Fruit fly (Drosophila melanogaster) whole organism, prepupa: ENCODE data around the gene CG8460.

Experiments used
- Blimp-1 ChIP-seq: fragments of 200-800 bp; sonication (Bioruptor generic); optimal IDR thresholded peaks from 3 replicates; lab custom pipeline; 2017; ENCODE audit warnings: missing biosample characterization, missing genetic modification characterization, mild to moderate bottlenecking, moderate library complexity, missing genetic modification reagents
- CG10631 ChIP-seq: fragments of 200-800 bp; sonication (Bioruptor generic); optimal IDR thresholded peaks from 2 replicates; lab custom pipeline; 2016; ENCODE audit warnings: missing biosample characterization, missing genetic modification characterization
- CG10669 ChIP-seq: fragments of 200-800 bp; sonication (Bioruptor generic); optimal IDR thresholded peaks from 3 replicates; lab custom pipeline; 2018; ENCODE audit warnings: missing biosample characterization, mild to moderate bottlenecking, missing genetic modification characterization, moderate library complexity
- CG11294 ChIP-seq: fragments of 200-800 bp; sonication (Bioruptor generic); IDR thresholded peaks from 2 replicates; pipeline ENCODE4 v1.3.6; 2022; ENCODE audit warnings: missing biosample characterization, missing genetic modification characterization
- CG11762 ChIP-seq: fragments of 200-800 bp; sonication (Bioruptor generic); optimal IDR thresholded peaks from 3 replicates; lab custom pipeline; 2016; ENCODE audit warnings: missing biosample characterization, missing genetic modification characterization; ENCODE audit not compliant: insufficient read depth
- CG11902 ChIP-seq: fragments of 200-800 bp; sonication (Bioruptor generic); optimal IDR thresholded peaks from 3 replicates; lab custom pipeline; 2016; ENCODE audit warnings: missing biosample characterization, missing genetic modification characterization
- CG1621 ChIP-seq: fragments of 200-800 bp; sonication (Bioruptor generic); optimal IDR thresholded peaks from 3 replicates; lab custom pipeline; 2018; ENCODE audit warnings: missing biosample characterization, mild to moderate bottlenecking, missing genetic modification characterization
- CG3032 ChIP-seq: fragments of 200-800 bp; optimal IDR thresholded peaks from 2 replicates; lab custom pipeline; 2019; ENCODE audit warnings: missing biosample characterization, mild to moderate bottlenecking, missing genetic modification characterization, moderate library complexity
- CG31627 ChIP-seq: fragments of 200-800 bp; sonication (Bioruptor generic); optimal IDR thresholded peaks from 3 replicates; lab custom pipeline; 2016; ENCODE audit warnings: missing biosample characterization, missing genetic modification characterization
- CG32006 ChIP-seq: fragments of 200-800 bp; sonication (Bioruptor generic); optimal IDR thresholded peaks from 3 replicates; lab custom pipeline; 2017; ENCODE audit warnings: missing biosample characterization, mild to moderate bottlenecking, missing genetic modification characterization
- CG34406 ChIP-seq: fragments of 200-800 bp; sonication (Bioruptor generic); optimal IDR thresholded peaks from 3 replicates; lab custom pipeline; 2016; ENCODE audit warnings: missing biosample characterization, missing genetic modification characterization
- CG4318 ChIP-seq: fragments of 200-800 bp; sonication (Bioruptor generic); optimal IDR thresholded peaks from 3 replicates; lab custom pipeline; 2017; ENCODE audit warnings: missing biosample characterization, mild to moderate bottlenecking, missing genetic modification characterization
- CG6163 ChIP-seq: fragments of 200-800 bp; sonication (Bioruptor generic); IDR thresholded peaks from 3 replicates; pipeline ENCODE4 v1.3.6; 2022; ENCODE audit warnings: missing biosample characterization, missing genetic modification characterization
- CG6276 ChIP-seq: fragments of 200-800 bp; sonication (Bioruptor generic); optimal IDR thresholded peaks from 2 replicates; lab custom pipeline; 2017; ENCODE audit warnings: missing biosample characterization, mild to moderate bottlenecking, missing genetic modification characterization
- CG6792 ChIP-seq: fragments of 200-800 bp; sonication (Bioruptor generic); optimal IDR thresholded peaks from 3 replicates; lab custom pipeline; 2016; ENCODE audit warnings: missing biosample characterization, missing genetic modification characterization
- CG6854 ChIP-seq: fragments of 200-800 bp; sonication (Bioruptor generic); optimal IDR thresholded peaks from 2 replicates; lab custom pipeline; 2017; ENCODE audit warnings: missing biosample characterization, mild to moderate bottlenecking, missing genetic modification characterization
- CG7368 ChIP-seq: fragments of 200-800 bp; sonication (Bioruptor generic); optimal IDR thresholded peaks from 3 replicates; lab custom pipeline; 2016; ENCODE audit warnings: missing biosample characterization, missing genetic modification characterization
- CG8119 ChIP-seq: fragments of 200-800 bp; sonication (Bioruptor generic); IDR thresholded peaks from 3 replicates; pipeline ENCODE4 v1.3.6; 2022; ENCODE audit warnings: missing biosample characterization, missing genetic modification characterization
- CG8319 ChIP-seq: fragments of 200-800 bp; sonication (Bioruptor generic); optimal IDR thresholded peaks from 3 replicates; lab custom pipeline; 2016; ENCODE audit warnings: missing biosample characterization, missing genetic modification characterization
- CG8632 ChIP-seq: fragments of 200-800 bp; sonication (Bioruptor generic); optimal IDR thresholded peaks from 3 replicates; lab custom pipeline; 2016; ENCODE audit warnings: missing biosample characterization, missing genetic modification characterization
- CG9139 ChIP-seq: fragments of 200-800 bp; sonication (Bioruptor generic); optimal IDR thresholded peaks from 3 replicates; lab custom pipeline; 2017; ENCODE audit warnings: missing biosample characterization, mild to moderate bottlenecking, missing genetic modification characterization
- Eip75B ChIP-seq: fragments of 200-800 bp; sonication (Bioruptor generic); optimal IDR thresholded peaks from 3 replicates; lab custom pipeline; 2016; ENCODE audit warnings: missing biosample characterization, missing genetic modification characterization
- Eip78C ChIP-seq: fragments of 200-800 bp; sonication (Bioruptor generic); peaks from one replicate; lab custom pipeline; 2016; ENCODE audit warnings: missing biosample characterization, missing genetic modification characterization
- Eip93F ChIP-seq: fragments of 200-800 bp; sonication (Bioruptor generic); optimal IDR thresholded peaks from 2 replicates; lab custom pipeline; 2016; ENCODE audit warnings: missing biosample characterization, mild to moderate bottlenecking, missing genetic modification characterization
- Ets21C ChIP-seq: fragments of 200-800 bp; sonication (Bioruptor generic); optimal IDR thresholded peaks from 3 replicates; lab custom pipeline; 2016; ENCODE audit warnings: missing biosample characterization, missing genetic modification characterization
- Ets96B ChIP-seq: fragments of 200-800 bp; optimal IDR thresholded peaks from 2 replicates; lab custom pipeline; 2019; ENCODE audit warnings: missing biosample characterization, mild to moderate bottlenecking, missing genetic modification characterization, moderate library complexity
- Hr38 ChIP-seq: sonication (Bioruptor generic); optimal IDR thresholded peaks from 2 replicates; lab custom pipeline; 2016; ENCODE audit warnings: missing biosample characterization, missing genetic modification characterization
- Hr39 ChIP-seq: fragments of 200-800 bp; sonication (Bioruptor generic); optimal IDR thresholded peaks from 2 replicates; lab custom pipeline; 2016; ENCODE audit warnings: missing biosample characterization, missing genetic modification characterization
- Lpt ChIP-seq: fragments of 200-800 bp; sonication (Bioruptor generic); optimal IDR thresholded peaks from 3 replicates; lab custom pipeline; 2016; ENCODE audit warnings: missing biosample characterization, missing genetic modification characterization
- OdsH ChIP-seq: fragments of 200-800 bp; sonication (Bioruptor generic); optimal IDR thresholded peaks from 3 replicates; lab custom pipeline; 2016; ENCODE audit warnings: missing biosample characterization, missing genetic modification characterization
- Smox ChIP-seq: fragments of 200-800 bp; sonication (Bioruptor generic); optimal IDR thresholded peaks from 3 replicates; lab custom pipeline; 2016; ENCODE audit warnings: missing biosample characterization, missing genetic modification characterization
- Sox102F ChIP-seq: fragments of 200-800 bp; sonication (Bioruptor generic); optimal IDR thresholded peaks from 2 replicates; lab custom pipeline; 2016; ENCODE audit warnings: missing biosample characterization, mild to moderate bottlenecking, missing genetic modification characterization
- Sox14 ChIP-seq: fragments of 200-800 bp; sonication (Bioruptor generic); optimal IDR thresholded peaks from 3 replicates; lab custom pipeline; 2016; ENCODE audit warnings: missing biosample characterization, missing genetic modification characterization
- Sox15 ChIP-seq: fragments of 200-800 bp; sonication (Bioruptor generic); optimal IDR thresholded peaks from 3 replicates; lab custom pipeline; 2016; ENCODE audit warnings: missing biosample characterization, missing genetic modification characterization
- achi ChIP-seq: fragments of 200-800 bp; sonication (Bioruptor generic); optimal IDR thresholded peaks from 3 replicates; lab custom pipeline; 2016; ENCODE audit warnings: missing biosample characterization, missing genetic modification characterization
- acj6 ChIP-seq: fragments of 200-800 bp; sonication (Bioruptor generic); optimal IDR thresholded peaks from 3 replicates; lab custom pipeline; 2016; ENCODE audit warnings: missing biosample characterization, missing genetic modification characterization
- dac ChIP-seq: fragments of 200-800 bp; sonication (Bioruptor generic); optimal IDR thresholded peaks from 2 replicates; lab custom pipeline; 2017; ENCODE audit warnings: missing biosample characterization, mild to moderate bottlenecking, missing genetic modification characterization
- dsx ChIP-seq: fragments of 200-800 bp; optimal IDR thresholded peaks from 3 replicates; lab custom pipeline; 2019; ENCODE audit warnings: missing biosample characterization, mild to moderate bottlenecking, missing genetic modification characterization, moderate library complexity; ENCODE audit not compliant: poor library complexity, severe bottlenecking
- eg ChIP-seq: fragments of 200-800 bp; sonication (Bioruptor generic); IDR thresholded peaks from 3 replicates; pipeline ENCODE4 v1.3.6; 2022; ENCODE audit warnings: missing biosample characterization, missing genetic modification characterization
- esn ChIP-seq: fragments of 200-800 bp; sonication (Bioruptor generic); optimal IDR thresholded peaks from 2 replicates; lab custom pipeline; 2016; ENCODE audit warnings: missing biosample characterization, mild to moderate bottlenecking, missing genetic modification characterization, moderate library complexity
- fd59A ChIP-seq: fragments of 200-800 bp; sonication (Bioruptor generic); optimal IDR thresholded peaks from 2 replicates; lab custom pipeline; 2017; ENCODE audit warnings: missing biosample characterization, mild to moderate bottlenecking, missing genetic modification characterization, missing genetic modification reagents
- fd85E ChIP-seq: fragments of 200-800 bp; sonication (Bioruptor generic); optimal IDR thresholded peaks from 3 replicates; lab custom pipeline; 2016; ENCODE audit warnings: missing biosample characterization, missing genetic modification characterization
- fkh ChIP-seq: fragments of 200-800 bp; sonication (Bioruptor generic); optimal IDR thresholded peaks from 3 replicates; lab custom pipeline; 2017; ENCODE audit warnings: missing biosample characterization, mild to moderate bottlenecking, missing genetic modification characterization, moderate library complexity
- lz ChIP-seq: fragments of 200-800 bp; sonication (Bioruptor generic); optimal IDR thresholded peaks from 3 replicates; lab custom pipeline; 2016; ENCODE audit warnings: missing biosample characterization, missing genetic modification characterization
- net ChIP-seq: fragments of 200-800 bp; sonication (Bioruptor generic); optimal IDR thresholded peaks from 3 replicates; lab custom pipeline; 2016; ENCODE audit warnings: missing biosample characterization, missing genetic modification characterization
- pdm3 ChIP-seq: fragments of 200-800 bp; sonication (Bioruptor generic); optimal IDR thresholded peaks from 3 replicates; lab custom pipeline; 2016; ENCODE audit warnings: missing biosample characterization, missing genetic modification characterization
- salr ChIP-seq, 2 experiments: fragments of 200-800 bp; sonication (Bioruptor generic); optimal IDR thresholded peaks; 3 replicates each; lab custom pipeline; 2016 to 2018; ENCODE audit warnings: missing biosample characterization in 2 of 2, missing genetic modification characterization in 2 of 2, mild to moderate bottlenecking in 1 of 2
- spab ChIP-seq: fragments of 200-800 bp; sonication (Bioruptor generic); optimal IDR thresholded peaks from 2 replicates; lab custom pipeline; 2017; ENCODE audit warnings: missing biosample characterization, mild to moderate bottlenecking, missing genetic modification characterization, missing genetic modification reagents
- svp ChIP-seq: fragments of 200-800 bp; sonication (Bioruptor generic); peaks from one replicate; lab custom pipeline; 2016; ENCODE audit warnings: missing biosample characterization, missing genetic modification characterization
- topi ChIP-seq: fragments of 200-800 bp; sonication (Bioruptor generic); optimal IDR thresholded peaks from 3 replicates; lab custom pipeline; 2016; ENCODE audit warnings: missing biosample characterization, missing genetic modification characterization
- vri ChIP-seq: fragments of 200-800 bp; sonication (Bioruptor generic); optimal IDR thresholded peaks from 3 replicates; lab custom pipeline; 2016; ENCODE audit warnings: missing biosample characterization, mild to moderate bottlenecking, missing genetic modification characterization

The CG8460 gene

DNA sequence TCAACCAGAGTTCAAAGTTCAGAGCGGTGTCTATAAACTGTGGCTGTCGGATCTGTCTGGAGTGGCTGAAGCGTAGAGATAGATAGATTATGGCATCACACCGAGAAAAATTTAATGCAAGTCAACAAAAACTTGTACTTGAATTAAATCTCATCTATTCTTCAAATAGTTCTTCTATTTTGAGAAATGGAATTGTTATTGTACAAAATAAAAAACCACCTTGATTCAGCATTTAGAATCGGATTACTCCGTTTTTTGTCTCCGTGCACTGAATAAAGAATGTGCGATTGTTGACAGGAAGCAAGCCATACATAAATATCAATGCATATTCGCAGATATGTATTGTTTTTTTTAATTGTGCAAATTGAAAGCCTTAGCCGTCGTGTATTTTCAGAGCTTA, 32.6 kb downstream of the CG8460 start (continued):
- TF ChIP-seq Sox14, result peak; percentile 67
- TF ChIP-seq acj6 (GFP tag; lab: Kevin White, UChicago), result peak; percentile 31
- peak; percentile 43 for TF ChIP-seq Blimp-1
- peak; percentile 23 for TF ChIP-seq fd59A
- TF ChIP-seq CG11762 (GFP tag; lab: Kevin White, UChicago), result peak; percentile 42
- TF ChIP-seq vri (GFP tag; lab: Kevin White, UChicago), result peak; percentile 67
- peak; percentile 32 for TF ChIP-seq CG10631
- TF ChIP-seq CG11902, result peak; percentile 58
- TF ChIP-seq CG8632 (GFP tag; lab: Kevin White, UChicago), result peak; percentile 52
- peak; percentile 83 for TF ChIP-seq topi (GFP tag; lab: Kevin White, UChicago)

DNA sequence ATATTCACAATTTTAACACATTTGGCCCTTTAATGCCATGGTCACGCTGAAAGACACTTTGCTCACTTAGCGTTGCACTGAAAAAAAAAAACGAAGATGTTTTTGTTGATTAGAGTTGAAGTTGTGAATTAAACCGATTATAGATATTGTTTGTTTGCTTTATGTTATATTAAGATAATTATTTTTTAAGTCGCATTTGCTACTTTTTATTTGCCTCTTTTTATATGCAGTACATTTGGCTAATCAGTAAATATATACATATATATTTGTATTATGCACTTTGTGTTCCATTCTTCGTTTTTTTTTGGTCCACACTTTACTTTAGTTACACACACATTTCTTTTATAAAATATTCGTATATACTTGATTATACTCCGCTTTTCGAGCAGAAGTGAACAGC, 33.3 kb downstream of the CG8460 start:
- TF ChIP-seq Eip78C (peak; percentile 22), CG34406 (no peak), CG7368 (GFP tag; lab: Kevin White, UChicago) (no peak), CG11902 (no peak), CG6276 (GFP tag; lab: Kevin White, UChicago) (no peak), CG6792 (GFP tag; lab: Kevin White, UChicago) (no peak), CG6163 (GFP tag; lab: Robert Waterston, UW) (peak; percentile 55; the same call in 2 of the 3 replicates), CG10631 (no peak), Sox14 (no peak), spab (peak; percentile 15), Sox15 (GFP tag; lab: Kevin White, UChicago) (peak; percentile 3), CG8319 (no peak), eg (peak; percentile 36; the same call in 1 of the 3 replicates), fkh (GFP tag; lab: Kevin White, UChicago) (no peak), lz (GFP tag; lab: Kevin White, UChicago) (no peak), fd59A (no peak), Smox (no peak), achi (GFP tag; lab: Kevin White, UChicago) (no peak), CG1621 (no peak), svp (GFP tag; lab: Kevin White, UChicago) (peak; percentile 70), CG10669 (peak; percentile 3), CG31627 (GFP tag; lab: Kevin White, UChicago) (no peak), esn (GFP tag; lab: Kevin White, UChicago) (peak; percentile 5), Ets96B (tag; lab: Kevin White, UChicago) (no peak), Blimp-1 (no peak), net (GFP tag; lab: Kevin White, UChicago) (no peak), CG3032 (no peak), CG32006 (GFP tag; lab: Kevin White, UChicago) (no peak), CG9139 (GFP tag; lab: Kevin White, UChicago) (no peak), Sox102F (GFP tag; lab: Kevin White, UChicago) (no peak), salr (GFP tag; optimal IDR thresholded peaks at IDR 0.05; lab: Kevin White, UChicago) (no peak), Ets21C (GFP tag; lab: Kevin White, UChicago) (no peak), Hr38 (no peak), CG8119 (peak; percentile 26; the same call in 1 of the 3 replicates), OdsH (GFP tag; lab: Kevin White, UChicago) (peak; percentile 46), Eip93F (GFP tag; lab: Kevin White, UChicago) (no peak), CG11294 (GFP tag; lab: Robert Waterston, UW) (no peak), pdm3 (peak; percentile 7), CG6854 (GFP tag; lab: Kevin White, UChicago) (no peak), Lpt (no peak), Eip75B (no peak), dsx (GFP tag; lab: Kevin White, UChicago) (no peak), Hr39 (GFP tag; lab: Kevin White, UChicago) (no peak), topi (GFP tag; lab: Kevin White, UChicago) (no peak), fd85E (GFP tag; lab: Kevin White, UChicago) (no peak), dac (GFP tag; lab: Kevin White, UChicago) (no peak), CG4318 (GFP tag; lab: Kevin White, UChicago) (no peak)
